Worm (Caenorhabditis elegans): ENCODE measurements around the gene F43H9.3.

DNA sequence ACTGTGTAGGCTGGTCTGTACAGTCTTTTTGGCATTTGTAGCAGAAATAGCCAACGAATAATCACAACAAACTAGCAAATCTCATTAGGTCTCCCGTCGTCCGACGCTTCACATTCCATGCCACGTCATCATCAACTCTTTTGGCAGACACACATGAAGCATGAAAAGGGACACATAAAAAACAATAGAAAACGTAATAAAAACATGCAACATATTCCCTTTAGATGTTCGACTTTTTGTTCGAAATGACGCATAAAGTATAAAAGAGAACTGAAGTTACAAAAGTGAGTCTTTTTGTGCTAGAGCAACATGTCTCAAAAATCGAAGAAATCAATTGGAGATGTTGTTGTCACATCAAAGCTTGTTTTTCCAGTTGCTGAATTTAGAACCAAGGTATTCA is 27.1 kb upstream of the F43H9.3 start, which contains the start of gene sth-1:
- TF ChIP-seq fos-1 (tag; optimal IDR thresholded peaks at IDR 0.05) = no peak
- no peak for TF ChIP-seq R02D3.7 (tag; optimal IDR thresholded peaks at IDR 0.05)
- no peak for TF ChIP-seq ceh-16 (tag; optimal IDR thresholded peaks at IDR 0.05)
- TF ChIP-seq aly-2 (tag; optimal IDR thresholded peaks at IDR 0.05) = no peak
- no peak for TF ChIP-seq ama-1 (optimal IDR thresholded peaks at IDR 0.05)
- no peak for TF ChIP-seq nhr-12 (tag; optimal IDR thresholded peaks at IDR 0.05)
- no peak for TF ChIP-seq sma-9 (GFP tag; optimal IDR thresholded peaks at IDR 0.05)
- no peak for TF ChIP-seq sma-9 (tag; optimal IDR thresholded peaks at IDR 0.05)
